Fruit fly (Drosophila melanogaster) whole organism, embryonic: ENCODE data around the gene CG3529.

Source experiments
- Asciz ChIP-seq: fragments of 200-800 bp; sonication (Bioruptor generic); optimal IDR thresholded peaks from 2 replicates; lab custom pipeline; 2017; ENCODE audit warnings: missing biosample characterization, mild to moderate bottlenecking, missing genetic modification characterization, missing genetic modification reagents
- CG10209 ChIP-seq: fragments of 200-800 bp; sonication (Bioruptor generic); optimal IDR thresholded peaks from 3 replicates; lab custom pipeline; 2017; ENCODE audit warnings: missing biosample characterization, mild to moderate bottlenecking, missing genetic modification characterization, missing genetic modification reagents
- CG10267 ChIP-seq: fragments of 200-800 bp; sonication (Bioruptor generic); optimal IDR thresholded peaks from 2 replicates; lab custom pipeline; 2018; ENCODE audit warnings: missing biosample characterization, mild to moderate bottlenecking, missing genetic modification characterization, moderate library complexity
- CG10543 ChIP-seq: fragments of 200-800 bp; sonication (Bioruptor generic); optimal IDR thresholded peaks from 3 replicates; lab custom pipeline; 2017; ENCODE audit warnings: missing biosample characterization, mild to moderate bottlenecking, missing genetic modification characterization, moderate library complexity
- CG11504 ChIP-seq: fragments of 200-800 bp; sonication (Bioruptor generic); optimal IDR thresholded peaks from 3 replicates; lab custom pipeline; 2019; ENCODE audit warnings: missing biosample characterization, mild to moderate bottlenecking, missing genetic modification characterization, moderate library complexity
- CG12391 ChIP-seq: fragments of 200-800 bp; sonication (Bioruptor generic); optimal IDR thresholded peaks from 3 replicates; lab custom pipeline; 2018; ENCODE audit warnings: missing biosample characterization, mild to moderate bottlenecking, missing genetic modification characterization, moderate library complexity
- CG12659 ChIP-seq: fragments of 200-800 bp; sonication (Bioruptor generic); optimal IDR thresholded peaks from 3 replicates; lab custom pipeline; 2017; ENCODE audit warnings: mild to moderate bottlenecking, missing biosample characterization, missing genetic modification reagents, missing genetic modification characterization
- CG13296 ChIP-seq: fragments of 200-800 bp; sonication (Bioruptor generic); optimal IDR thresholded peaks from 3 replicates; lab custom pipeline; 2018; ENCODE audit warnings: missing biosample characterization, mild to moderate bottlenecking, missing genetic modification characterization
- CG14014 ChIP-seq: fragments of 200-800 bp; sonication (Bioruptor generic); IDR thresholded peaks from 2 replicates; pipeline ENCODE4 v1.3.6; 2022; ENCODE audit warnings: missing biosample characterization, missing genetic modification characterization
- CG14667 ChIP-seq: fragments of 200-800 bp; sonication (Bioruptor generic); IDR thresholded peaks from 2 replicates; pipeline ENCODE4 v1.3.6; 2022; ENCODE audit warnings: missing biosample characterization, missing genetic modification characterization
- CG15601 ChIP-seq: fragments of 200-800 bp; sonication (Bioruptor generic); optimal IDR thresholded peaks from 3 replicates; lab custom pipeline; 2019; ENCODE audit warnings: missing biosample characterization, mild to moderate bottlenecking, missing genetic modification characterization, moderate library complexity
- CG1602 ChIP-seq: fragments of 200-800 bp; sonication (Bioruptor generic); optimal IDR thresholded peaks from 3 replicates; lab custom pipeline; 2016; ENCODE audit warnings: missing biosample characterization, missing genetic modification characterization
- CG16815 ChIP-seq: fragments of 200-800 bp; sonication (Bioruptor generic); optimal IDR thresholded peaks from 3 replicates; lab custom pipeline; 2017; ENCODE audit warnings: missing biosample characterization, mild to moderate bottlenecking, missing genetic modification characterization
- CG17361 ChIP-seq: fragments of 200-800 bp; sonication (Bioruptor generic); IDR thresholded peaks from 3 replicates; pipeline ENCODE4 v1.3.6; 2022; ENCODE audit warnings: missing biosample characterization, missing genetic modification characterization
- CG17385 ChIP-seq: fragments of 200-800 bp; sonication (Bioruptor generic); optimal IDR thresholded peaks from 3 replicates; lab custom pipeline; 2018; ENCODE audit warnings: missing biosample characterization, mild to moderate bottlenecking, missing genetic modification characterization
- CG18619 ChIP-seq: fragments of 200-800 bp; sonication (Bioruptor generic); optimal IDR thresholded peaks from 3 replicates; lab custom pipeline; 2017; ENCODE audit warnings: missing biosample characterization, mild to moderate bottlenecking, missing genetic modification characterization
- CG2120 ChIP-seq: fragments of 200-800 bp; sonication (Bioruptor generic); optimal IDR thresholded peaks from 3 replicates; lab custom pipeline; 2016; ENCODE audit warnings: missing biosample characterization, missing genetic modification characterization
- CG2199 ChIP-seq: fragments of 200-800 bp; sonication (Bioruptor generic); IDR thresholded peaks from 3 replicates; pipeline ENCODE4 v1.3.6; 2022; ENCODE audit warnings: missing biosample characterization, missing genetic modification characterization
- CG3281 ChIP-seq: fragments of 200-800 bp; sonication (Bioruptor generic); optimal IDR thresholded peaks from 3 replicates; lab custom pipeline; 2017; ENCODE audit warnings: missing biosample characterization, mild to moderate bottlenecking, missing genetic modification characterization
- CG4328 ChIP-seq: fragments of 200-800 bp; sonication (Bioruptor generic); optimal IDR thresholded peaks from 3 replicates; lab custom pipeline; 2017; ENCODE audit warnings: missing biosample characterization, missing genetic modification reagents, missing genetic modification characterization
- CG4404 ChIP-seq: fragments of 200-800 bp; sonication (Bioruptor generic); IDR thresholded peaks from 2 replicates; pipeline ENCODE4 v1.3.6; 2022; ENCODE audit warnings: missing biosample characterization, missing genetic modification characterization
- CG5180 ChIP-seq: fragments of 200-800 bp; sonication (Bioruptor generic); optimal IDR thresholded peaks from 3 replicates; lab custom pipeline; 2017; ENCODE audit warnings: missing biosample characterization, missing genetic modification characterization, mild to moderate bottlenecking, moderate library complexity, missing genetic modification reagents
- CG7745 ChIP-seq: fragments of 200-800 bp; sonication (Bioruptor generic); optimal IDR thresholded peaks from 2 replicates; lab custom pipeline; 2018; ENCODE audit warnings: missing biosample characterization, mild to moderate bottlenecking, missing genetic modification characterization, moderate library complexity
- CG7928 ChIP-seq: fragments of 200-800 bp; sonication (Bioruptor generic); optimal IDR thresholded peaks from 2 replicates; lab custom pipeline; 2017; ENCODE audit warnings: missing biosample characterization, mild to moderate bottlenecking, missing genetic modification characterization
- CG9437 ChIP-seq: fragments of 200-800 bp; sonication (Bioruptor generic); optimal IDR thresholded peaks from 2 replicates; lab custom pipeline; 2018; ENCODE audit warnings: missing biosample characterization, mild to moderate bottlenecking, missing genetic modification characterization
- CoRest ChIP-seq: fragments of 200-800 bp; sonication (Bioruptor generic); optimal IDR thresholded peaks from 3 replicates; lab custom pipeline; 2018; ENCODE audit warnings: missing biosample characterization, mild to moderate bottlenecking, missing genetic modification characterization, moderate library complexity
- Fer3 ChIP-seq: fragments of 200-800 bp; sonication (Bioruptor generic); optimal IDR thresholded peaks from 2 replicates; lab custom pipeline; 2018; ENCODE audit warnings: missing biosample characterization, mild to moderate bottlenecking, missing genetic modification characterization, moderate library complexity
- HLH4C ChIP-seq: fragments of 200-800 bp; sonication (Bioruptor generic); IDR thresholded peaks from 3 replicates; pipeline ENCODE4 v1.3.6; 2022; ENCODE audit warnings: missing biosample characterization, missing genetic modification characterization; ENCODE audit not compliant: partially characterized antibody
- Hsf ChIP-seq: fragments of 200-800 bp; sonication (Bioruptor generic); optimal IDR thresholded peaks from 3 replicates; lab custom pipeline; 2016; ENCODE audit warnings: missing biosample characterization, missing genetic modification characterization
- Med ChIP-seq: fragments of 200-800 bp; sonication (Bioruptor generic); peaks from one replicate; lab custom pipeline; 2016; ENCODE audit warnings: missing biosample characterization, missing genetic modification characterization, mild to moderate bottlenecking, inconsistent platforms, moderate library complexity
- Meics ChIP-seq: fragments of 200-800 bp; sonication (Bioruptor generic); optimal IDR thresholded peaks from 2 replicates; lab custom pipeline; 2017; ENCODE audit warnings: missing biosample characterization, mild to moderate bottlenecking, missing genetic modification characterization
- Oli ChIP-seq: fragments of 200-800 bp; sonication (Bioruptor generic); optimal IDR thresholded peaks from 2 replicates; lab custom pipeline; 2018; ENCODE audit warnings: missing biosample characterization, mild to moderate bottlenecking, missing genetic modification characterization, moderate library complexity
- Sox100B ChIP-seq: fragments of 200-800 bp; sonication (Bioruptor generic); optimal IDR thresholded peaks from 3 replicates; lab custom pipeline; 2018; ENCODE audit warnings: missing biosample characterization, mild to moderate bottlenecking, missing genetic modification characterization
- Sox102F ChIP-seq: fragments of 200-800 bp; sonication (Bioruptor generic); optimal IDR thresholded peaks from 2 replicates; lab custom pipeline; 2018; ENCODE audit warnings: missing biosample characterization, mild to moderate bottlenecking, missing genetic modification characterization, moderate library complexity
- Ssrp ChIP-seq: fragments of 200-800 bp; sonication (Bioruptor generic); optimal IDR thresholded peaks from 2 replicates; lab custom pipeline; 2018; ENCODE audit warnings: missing biosample characterization, mild to moderate bottlenecking, missing genetic modification characterization, moderate library complexity
- bsh ChIP-seq, 2 experiments: fragments of 200-800 bp; sonication (Bioruptor generic); optimal IDR thresholded peaks; 2 replicates each; lab custom pipeline; 2017 to 2018; ENCODE audit warnings: mild to moderate bottlenecking in 2 of 2, missing biosample characterization in 2 of 2, missing genetic modification characterization in 2 of 2, moderate library complexity in 1 of 2
- caup ChIP-seq: fragments of 200-800 bp; sonication (Bioruptor generic); optimal IDR thresholded peaks from 3 replicates; lab custom pipeline; 2017; ENCODE audit warnings: missing biosample characterization, mild to moderate bottlenecking, missing genetic modification characterization, moderate library complexity; ENCODE audit not compliant: severe bottlenecking
- fd102C ChIP-seq: fragments of 200-800 bp; sonication (Bioruptor generic); optimal IDR thresholded peaks from 2 replicates; lab custom pipeline; 2018; ENCODE audit warnings: missing biosample characterization, mild to moderate bottlenecking, missing genetic modification characterization, moderate library complexity
- fd3F ChIP-seq: fragments of 200-800 bp; sonication (Bioruptor generic); optimal IDR thresholded peaks from 2 replicates; lab custom pipeline; 2018; ENCODE audit warnings: missing biosample characterization, mild to moderate bottlenecking, missing genetic modification characterization, moderate library complexity
- nau ChIP-seq: fragments of 200-800 bp; sonication (Bioruptor generic); optimal IDR thresholded peaks from 3 replicates; lab custom pipeline; 2017; ENCODE audit warnings: missing biosample characterization, mild to moderate bottlenecking, missing genetic modification characterization, missing genetic modification reagents
- nerfin-1 ChIP-seq: fragments of 200-800 bp; sonication (Bioruptor generic); optimal IDR thresholded peaks from 3 replicates; lab custom pipeline; 2019; ENCODE audit warnings: missing biosample characterization, mild to moderate bottlenecking, missing genetic modification characterization, moderate library complexity
- pan ChIP-seq, 4 experiments: fragments of >200 bp in 3 of 4; fragments of 200-800 bp in 1 of 4; sonication (Bioruptor generic) in 1 of 4; optimal IDR thresholded peaks in 3 of 4; IDR thresholded peaks in 1 of 4; 2 replicates each; pipeline versions ENCODE4 v1.3.6 to Lab custom; 2017 to 2022; ENCODE audit warnings: missing biosample characterization in 2 of 4, missing genetic modification characterization in 2 of 4, mixed read lengths in 1 of 4
- prd ChIP-seq, 3 experiments: fragments of >200 bp in 2 of 3; fragments of 200-800 bp in 1 of 3; sonication (Bioruptor generic) in 1 of 3; optimal IDR thresholded peaks in 2 of 3; IDR thresholded peaks in 1 of 3; 2 replicates in 2 of 3; 3 replicates in 1 of 3; pipeline versions ENCODE4 v1.3.6 to Lab custom; 2017 to 2022; ENCODE audit warnings: missing biosample characterization in 1 of 3, missing genetic modification characterization in 1 of 3
- psq ChIP-seq: fragments of 200-800 bp; sonication (Bioruptor generic); optimal IDR thresholded peaks from 2 replicates; lab custom pipeline; 2017; ENCODE audit warnings: missing biosample characterization, missing genetic modification characterization
- sens ChIP-seq: fragments of 200-800 bp; sonication (Bioruptor generic); peaks from one replicate; lab custom pipeline; 2016; ENCODE audit warnings: missing biosample characterization, missing genetic modification characterization
- stc ChIP-seq: fragments of 200-800 bp; sonication (Bioruptor generic); IDR thresholded peaks from 2 replicates; pipeline ENCODE4 v1.3.6; 2022; ENCODE audit warnings: missing biosample characterization, missing genetic modification characterization
- tgo ChIP-seq: fragments of 200-800 bp; sonication (Bioruptor generic); IDR thresholded peaks from 3 replicates; pipeline ENCODE4 v1.3.6; 2022; ENCODE audit warnings: missing biosample characterization, missing genetic modification characterization
- unpg ChIP-seq: fragments of 200-800 bp; sonication (Bioruptor generic); optimal IDR thresholded peaks from 3 replicates; lab custom pipeline; 2018; ENCODE audit warnings: missing biosample characterization, mild to moderate bottlenecking, missing genetic modification characterization, moderate library complexity

Gene CG3529

dm6 chr3L:9466595-9466994, 19.9 kb downstream of the CG3529 start (continued):
- TF ChIP-seq CG10267 (tag; lab: Kevin White, UChicago) = peak; percentile 1
- TF ChIP-seq CG17385 = no peak
- TF ChIP-seq CG2199 (GFP tag; lab: Robert Waterston, UW) = no peak
- peak; percentile 8 for TF ChIP-seq Hsf (GFP tag; lab: Kevin White, UChicago)
- TF ChIP-seq fd3F = no peak
- TF ChIP-seq prd (optimal IDR thresholded peaks at IDR 0.05; lab: Kevin White, UChicago) = no peak
- TF ChIP-seq prd (GFP tag; IDR thresholded peaks at IDR 0.05; lab: Robert Waterston, UW) = 0 out of 3 replicates have a peak, but pooled peaks have one; percentile 10
- TF ChIP-seq CG4404 = no peak
- TF ChIP-seq caup = no peak
- TF ChIP-seq Sox102F (GFP tag; lab: Kevin White, UChicago) = peak; percentile 38
- TF ChIP-seq Fer3 (tag; lab: Kevin White, UChicago) = no peak
- peak; percentile 41 for TF ChIP-seq Meics (GFP tag; lab: Kevin White, UChicago)
- TF ChIP-seq tgo (GFP tag; lab: Robert Waterston, UW) = no peak
- TF ChIP-seq CG3281 = peak; percentile 38
- TF ChIP-seq pan (optimal IDR thresholded peaks at IDR 0.05; lab: Kevin White, UChicago) = no peak
- no peak for TF ChIP-seq pan (GFP tag; optimal IDR thresholded peaks at IDR 0.05 in 1 of 2, IDR thresholded peaks at IDR 0.05 in 1 of 2)
- peak; percentile 12 for TF ChIP-seq CG5180 (GFP tag; lab: Kevin White, UChicago)
- TF ChIP-seq sens (GFP tag; lab: Kevin White, UChicago) = peak; percentile 73
- no peak for TF ChIP-seq CG4328 (GFP tag; lab: Kevin White, UChicago)
- no peak for TF ChIP-seq CG16815 (GFP tag; lab: Kevin White, UChicago)
- peak; percentile 40 for TF ChIP-seq CG10543 (GFP tag; lab: Kevin White, UChicago)
- no peak for TF ChIP-seq CG14667
- TF ChIP-seq Med (GFP tag; lab: Kevin White, UChicago) = peak; percentile 55
- TF ChIP-seq CG7928 (GFP tag; lab: Kevin White, UChicago) = no peak
- TF ChIP-seq psq = no peak
- no peak for TF ChIP-seq CG14014 (GFP tag; lab: Robert Waterston, UW)
- TF ChIP-seq bsh (GFP tag; optimal IDR thresholded peaks at IDR 0.05; lab: Kevin White, UChicago) = peak in 1 of 2 experiments; percentile 29
- TF ChIP-seq CG15601 (tag; lab: Kevin White, UChicago) = peak; percentile 10
- TF ChIP-seq CG11504 (tag; lab: Kevin White, UChicago) = peak; percentile 69
- TF ChIP-seq nerfin-1 = peak; percentile 34
- TF ChIP-seq unpg (GFP tag; lab: Kevin White, UChicago) = peak; percentile 27
- peak; percentile 57 for TF ChIP-seq CG10209 (GFP tag; lab: Kevin White, UChicago)
- TF ChIP-seq stc (GFP tag; lab: Robert Waterston, UW) = no peak
- peak; percentile 47 for TF ChIP-seq CG2120 (GFP tag; lab: Kevin White, UChicago)
- peak; percentile 4 for TF ChIP-seq CG1602
- TF ChIP-seq Oli = peak; percentile 48
- TF ChIP-seq fd102C = no peak
- peak; percentile 17 for TF ChIP-seq CoRest
- no peak for TF ChIP-seq HLH4C
- TF ChIP-seq Ssrp (tag; lab: Kevin White, UChicago) = peak; percentile 17
- TF ChIP-seq CG12391 (tag; lab: Kevin White, UChicago) = peak; percentile 56
- TF ChIP-seq Sox100B (GFP tag; lab: Kevin White, UChicago) = peak; percentile 15
- no peak for TF ChIP-seq CG7745 (tag; lab: Kevin White, UChicago)
- TF ChIP-seq CG18619 (GFP tag; lab: Kevin White, UChicago) = peak; percentile 26
- peak; percentile 22 for TF ChIP-seq CG13296 (GFP tag; lab: Kevin White, UChicago)
- peak; percentile 7 for TF ChIP-seq Asciz
- no peak for TF ChIP-seq nau (GFP tag; lab: Kevin White, UChicago)
- peak; percentile 41 for TF ChIP-seq CG12659 (GFP tag; lab: Kevin White, UChicago)
- peak; percentile 10 for TF ChIP-seq CG9437 (GFP tag; lab: Kevin White, UChicago)
- TF ChIP-seq CG17361 (GFP tag; lab: Robert Waterston, UW) = peak; percentile 42; the same call in 1 of the 3 replicates
